Worm (Caenorhabditis elegans): Measurements from ENCODE around the gene swt-4.

ce11 chrIII:10592729-10593128, 36.2 kb downstream of the swt-4 start, which contains the start of gene Y45F3A.8:
- no peak for TF ChIP-seq ztf-11 (tag; optimal IDR thresholded peaks at IDR 0.05)
- no peak for TF ChIP-seq aly-2 (tag; optimal IDR thresholded peaks at IDR 0.05)
- no peak for TF ChIP-seq skn-1 (tag; optimal IDR thresholded peaks at IDR 0.05)
- no peak for TF ChIP-seq nhr-25 (tag; optimal IDR thresholded peaks at IDR 0.05)
- no peak for TF ChIP-seq pqm-1 (tag; optimal IDR thresholded peaks at IDR 0.05)
- no peak for TF ChIP-seq nhr-77 (tag; optimal IDR thresholded peaks at IDR 0.05)
- TF ChIP-seq tbx-2 (tag; optimal IDR thresholded peaks at IDR 0.05) = no peak
- no peak for TF ChIP-seq unc-62 (GFP tag; optimal IDR thresholded peaks at IDR 0.05)
- no peak for TF ChIP-seq nhr-11 (tag; optimal IDR thresholded peaks at IDR 0.05)

Data from whole organism, L3 larva.